Worm (Caenorhabditis elegans) whole organism, L4 larva: Measurements from ENCODE around the gene C52B9.10.

Source experiments
- D1046.2 ChIP-seq: fragments of 200-800 bp; sonication (Bioruptor generic); IDR thresholded peaks from 2 replicates; pipeline ENCODE4 v1.3.6; 2022; ENCODE audit warnings: missing genetic modification characterization, missing compliant biosample characterization
- F49E8.2 ChIP-seq: sonication (generic microtip); optimal IDR thresholded peaks from 2 replicates; lab custom pipeline; 2016; ENCODE audit warnings: missing compliant biosample characterization, mild to moderate bottlenecking, missing genetic modification characterization, borderline replicate concordance
- T20F7.1 ChIP-seq: fragments of 200-800 bp; sonication (Bioruptor generic); optimal IDR thresholded peaks from 2 replicates; lab custom pipeline; 2018; ENCODE audit warnings: mild to moderate bottlenecking, missing genetic modification characterization, missing compliant biosample characterization
- Y5F2A.4 ChIP-seq: fragments of 200-800 bp; sonication (Bioruptor generic); optimal IDR thresholded peaks from 2 replicates; lab custom pipeline; 2018; ENCODE audit warnings: mild to moderate bottlenecking, missing genetic modification characterization, missing compliant biosample characterization
- Y75B8A.6 ChIP-seq: fragments of 200-800 bp; sonication (Bioruptor generic); IDR thresholded peaks from 2 replicates; pipeline ENCODE4 v1.3.6; 2022; ENCODE audit warnings: missing genetic modification reagents, missing genetic modification characterization, missing compliant biosample characterization
- ZK546.5 ChIP-seq, 2 experiments: sonication (generic microtip); optimal IDR thresholded peaks; 2 replicates each; lab custom pipeline; 2017; ENCODE audit warnings: missing biosample characterization in 2 of 2, missing genetic modification characterization in 2 of 2
- aha-1 ChIP-seq: fragments of 150-350 bp; peaks from one replicate; lab custom pipeline; 2014; ENCODE audit warnings: missing biosample characterization, missing genetic modification characterization
- aly-2 ChIP-seq: sonication (generic microtip); optimal IDR thresholded peaks from 2 replicates; lab custom pipeline; 2018; ENCODE audit warnings: missing biosample characterization, missing genetic modification characterization
- arid-1 ChIP-seq: fragments of 200-800 bp; sonication (Bioruptor generic); conservative IDR thresholded peaks from 2 replicates; pipeline ENCODE4 v1.3.6; 2022; ENCODE audit warnings: missing genetic modification reagents, missing genetic modification characterization, missing compliant biosample characterization
- ceh-32 ChIP-seq: sonication (generic microtip); optimal IDR thresholded peaks from 2 replicates; lab custom pipeline; 2016; ENCODE audit warnings: mild to moderate bottlenecking, missing genetic modification characterization, missing compliant biosample characterization; ENCODE audit not compliant: poor library complexity
- ceh-62 ChIP-seq: sonication (generic microtip); optimal IDR thresholded peaks from 2 replicates; lab custom pipeline; 2017; ENCODE audit warnings: missing biosample characterization, missing genetic modification characterization
- ces-1 ChIP-seq: fragments of 150-350 bp; sonication (generic microtip); optimal IDR thresholded peaks from 4 replicates; lab custom pipeline; 2014; ENCODE audit warnings: missing biosample characterization, missing genetic modification reagents, missing genetic modification characterization
- cey-2 ChIP-seq: sonication (generic microtip); optimal IDR thresholded peaks from 3 replicates; lab custom pipeline; 2017; ENCODE audit warnings: missing genetic modification characterization, mild to moderate bottlenecking, missing compliant biosample characterization, antibody characterized with exemption, borderline replicate concordance; ENCODE audit not compliant: insufficient read depth
- daf-16 ChIP-seq, 3 experiments: sonication (generic microtip); optimal IDR thresholded peaks; 2 replicates each; lab custom pipeline; 2016 to 2017; ENCODE audit warnings: missing genetic modification characterization in 3 of 3, missing genetic modification reagents in 3 of 3, mild to moderate bottlenecking in 2 of 3, missing compliant biosample characterization in 2 of 3, missing biosample characterization in 1 of 3, moderate library complexity in 1 of 3
- daf-19 ChIP-seq: fragments of 200-800 bp; sonication (Bioruptor generic); conservative IDR thresholded peaks from 2 replicates; pipeline ENCODE4 v1.3.6; 2022; ENCODE audit warnings: missing genetic modification characterization, missing compliant biosample characterization
- dmd-6 ChIP-seq: fragments of 200-800 bp; sonication (Bioruptor generic); IDR thresholded peaks from 2 replicates; pipeline ENCODE4 v1.3.6; 2022; ENCODE audit warnings: missing genetic modification reagents, missing genetic modification characterization, missing compliant biosample characterization
- dmd-9 ChIP-seq: fragments of 200-800 bp; sonication (Bioruptor generic); IDR thresholded peaks from 2 replicates; pipeline ENCODE4 v1.3.6; 2022; ENCODE audit warnings: missing genetic modification reagents, missing genetic modification characterization, missing compliant biosample characterization
- dpl-1 ChIP-seq: fragments of 150-350 bp; optimal IDR thresholded peaks from 2 replicates; lab custom pipeline; 2014; ENCODE audit warnings: missing biosample characterization, missing genetic modification reagents, missing genetic modification characterization
- dve-1 ChIP-seq: sonication (generic microtip); optimal IDR thresholded peaks from 2 replicates; lab custom pipeline; 2017; ENCODE audit warnings: antibody characterized with exemption, mild to moderate bottlenecking, missing genetic modification characterization, missing compliant biosample characterization; ENCODE audit not compliant: insufficient read depth
- fkh-10 ChIP-seq: fragments of 150-350 bp; optimal IDR thresholded peaks from 2 replicates; lab custom pipeline; 2014; ENCODE audit warnings: missing biosample characterization, missing genetic modification reagents, missing genetic modification characterization
- hlh-11 ChIP-seq: fragments of 200-800 bp; sonication (Bioruptor generic); optimal IDR thresholded peaks from 2 replicates; lab custom pipeline; 2018; ENCODE audit warnings: mild to moderate bottlenecking, missing genetic modification characterization, missing compliant biosample characterization
- hlh-30 ChIP-seq: sonication (generic microtip); optimal IDR thresholded peaks from 2 replicates; lab custom pipeline; 2017; ENCODE audit warnings: antibody characterized with exemption, mild to moderate bottlenecking, missing genetic modification characterization, missing compliant biosample characterization; ENCODE audit not compliant: insufficient read depth
- hmg-1.1 ChIP-seq: fragments of 200-800 bp; sonication (Bioruptor generic); IDR thresholded peaks from 2 replicates; pipeline ENCODE4 v1.3.6; 2022; ENCODE audit warnings: missing genetic modification reagents, missing genetic modification characterization, missing compliant biosample characterization
- lin-39 ChIP-seq: fragments of 150-350 bp; optimal IDR thresholded peaks from 2 replicates; lab custom pipeline; 2014; ENCODE audit warnings: missing biosample characterization, missing genetic modification reagents, missing genetic modification characterization
- madf-9 ChIP-seq: fragments of 200-800 bp; sonication (Bioruptor generic); conservative IDR thresholded peaks from 2 replicates; pipeline ENCODE4 v1.3.6; 2022; ENCODE audit warnings: missing genetic modification reagents, missing genetic modification characterization, missing compliant biosample characterization
- mdl-1 ChIP-seq, 2 experiments: fragments of 150-350 bp in 1 of 2; sonication (generic microtip) in 1 of 2; optimal IDR thresholded peaks; 2 replicates each; lab custom pipeline; 2014 to 2017; ENCODE audit warnings: missing biosample characterization in 2 of 2, missing genetic modification characterization in 2 of 2
- mdt-29 ChIP-seq: fragments of 200-800 bp; sonication (Bioruptor generic); IDR thresholded peaks from 2 replicates; pipeline ENCODE4 v1.3.6; 2022; ENCODE audit warnings: missing genetic modification reagents, missing genetic modification characterization, missing compliant biosample characterization
- mep-1 ChIP-seq: fragments of 150-350 bp; sonication (generic microtip); optimal IDR thresholded peaks from 3 replicates; lab custom pipeline; 2014; ENCODE audit warnings: missing biosample characterization, missing genetic modification characterization
- mxl-3 ChIP-seq: fragments of 200-800 bp; sonication (Bioruptor generic); optimal IDR thresholded peaks from 2 replicates; lab custom pipeline; 2018; ENCODE audit warnings: mild to moderate bottlenecking, missing genetic modification characterization, missing compliant biosample characterization
- nhr-10 ChIP-seq: fragments of 150-350 bp; optimal IDR thresholded peaks from 2 replicates; lab custom pipeline; 2014; ENCODE audit warnings: missing biosample characterization, missing genetic modification characterization
- nhr-11 ChIP-seq: fragments of 150-350 bp; optimal IDR thresholded peaks from 2 replicates; lab custom pipeline; 2014; ENCODE audit warnings: missing biosample characterization, missing genetic modification characterization
- nhr-111 ChIP-seq: fragments of 200-800 bp; sonication (Bioruptor generic); optimal IDR thresholded peaks from 2 replicates; lab custom pipeline; 2018; ENCODE audit warnings: mild to moderate bottlenecking, missing genetic modification characterization, missing compliant biosample characterization
- nhr-25 ChIP-seq: sonication (generic microtip); optimal IDR thresholded peaks from 2 replicates; lab custom pipeline; 2017; ENCODE audit warnings: missing genetic modification characterization, mild to moderate bottlenecking, missing compliant biosample characterization, antibody characterized with exemption, moderate library complexity, borderline replicate concordance; ENCODE audit not compliant: insufficient read depth
- nhr-28 ChIP-seq: fragments of 150-350 bp; optimal IDR thresholded peaks from 2 replicates; lab custom pipeline; 2014; ENCODE audit warnings: missing biosample characterization, missing genetic modification characterization
- nhr-48 ChIP-seq: sonication (generic microtip); optimal IDR thresholded peaks from 2 replicates; lab custom pipeline; 2016; ENCODE audit warnings: mild to moderate bottlenecking, missing genetic modification characterization, missing compliant biosample characterization
- nhr-76 ChIP-seq: fragments of 150-350 bp; optimal IDR thresholded peaks from 2 replicates; lab custom pipeline; 2014; ENCODE audit warnings: missing biosample characterization, missing genetic modification characterization
- nhr-77 ChIP-seq: fragments of 150-350 bp; optimal IDR thresholded peaks from 2 replicates; lab custom pipeline; 2014; ENCODE audit warnings: missing biosample characterization, missing genetic modification characterization
- snpc-4 ChIP-seq: fragments of 150-350 bp; optimal IDR thresholded peaks from 2 replicates; lab custom pipeline; 2014; ENCODE audit warnings: missing biosample characterization, missing genetic modification characterization
- tag-97 ChIP-seq: fragments of 200-800 bp; sonication (Bioruptor generic); IDR thresholded peaks from 2 replicates; pipeline ENCODE4 v1.3.6; 2022; ENCODE audit warnings: missing genetic modification characterization, missing compliant biosample characterization
- tra-1 ChIP-seq: fragments of 200-800 bp; sonication (Bioruptor generic); IDR thresholded peaks from 2 replicates; pipeline ENCODE4 v1.3.6; 2022; ENCODE audit warnings: missing genetic modification reagents, missing genetic modification characterization, missing compliant biosample characterization
- unc-62 ChIP-seq, 3 experiments: fragments of 150-350 bp in 1 of 3; sonication (generic microtip); optimal IDR thresholded peaks in 2 of 3; peaks in 1 of 3; 1 replicate in 1 of 3; 2 replicates in 2 of 3; lab custom pipeline; 2014 to 2017; ENCODE audit warnings: missing biosample characterization in 3 of 3, missing genetic modification characterization in 3 of 3, missing genetic modification reagents in 3 of 3, missing genotype in 1 of 3
- zip-11 ChIP-seq: fragments of 200-800 bp; sonication (Bioruptor generic); IDR thresholded peaks from 2 replicates; pipeline ENCODE4 v1.3.6; 2022; ENCODE audit warnings: missing genetic modification characterization, missing compliant biosample characterization

Gene C52B9.10

ce11 chrX:4273614-4274013, at the start of gene C52B9.10:
TSS of gene C52B9.10 (plus strand) at chrX:4273914.
- no peak for TF ChIP-seq nhr-11 (tag; lab: Kevin White, UChicago)
- TF ChIP-seq nhr-10 = no peak
- no peak for TF ChIP-seq hmg-1.1 (GFP tag; lab: Robert Waterston, UW)
- no peak for TF ChIP-seq tra-1 (GFP tag; lab: Robert Waterston, UW)
- TF ChIP-seq snpc-4 (tag; lab: Kevin White, UChicago) = no peak
- no peak for TF ChIP-seq dve-1 (tag; lab: Kevin White, UChicago)
- TF ChIP-seq, all 104 proteins: peak for 0

DNA sequence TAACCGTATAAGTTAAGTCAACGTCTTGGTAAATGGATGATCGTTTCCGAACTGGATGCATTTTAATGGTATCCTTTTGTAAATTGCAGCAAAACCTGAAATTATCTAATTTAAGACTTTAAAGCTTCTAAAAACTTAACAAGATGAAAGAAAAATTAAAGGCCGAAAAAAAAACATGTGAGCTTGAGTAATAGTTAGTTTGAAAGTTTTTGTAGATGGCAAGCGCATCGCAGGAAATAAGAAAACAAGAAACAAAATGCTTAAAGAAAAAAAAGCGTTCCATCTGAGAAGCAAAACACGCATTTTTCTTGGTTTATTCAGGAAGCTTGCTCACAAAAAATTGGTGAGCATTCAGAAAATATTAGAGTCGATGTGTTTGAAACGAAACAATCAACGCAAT, 38.0 kb upstream of the C52B9.10 start, which contains the start of gene rab-37:
TSS of gene rab-37 (minus strand) at position 101 of the 400 bp plus-strand sequence.
- peak; percentile 39 for TF ChIP-seq aha-1
- TF ChIP-seq T20F7.1 = no peak

DNA sequence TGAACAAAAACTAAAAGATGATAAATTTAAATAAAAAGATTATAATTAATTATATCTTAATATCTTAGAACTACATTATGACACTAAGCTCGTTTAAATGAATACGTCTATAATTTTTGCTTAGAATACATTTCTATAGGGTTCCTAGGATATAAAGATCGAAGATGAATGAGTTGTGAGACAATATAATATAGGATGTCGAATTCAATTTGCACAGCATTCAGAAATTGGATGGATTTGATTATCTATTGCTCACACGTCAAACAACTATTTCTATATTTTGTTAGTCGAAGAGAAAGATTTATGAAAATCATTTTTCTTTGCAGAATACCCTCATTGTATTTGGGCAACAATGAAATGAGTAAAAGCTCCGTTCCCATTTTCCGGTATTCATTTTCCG, 34.7 kb upstream of the C52B9.10 start:
- no peak for TF ChIP-seq ceh-62
- TF ChIP-seq dpl-1 (GFP tag; lab: Kevin White, UChicago) = no peak
- TF ChIP-seq mep-1 (tag; lab: Kevin White, UChicago) = no peak
- TF ChIP-seq dmd-9 (GFP tag; lab: Robert Waterston, UW) = no peak
- peak; percentile 79 for TF ChIP-seq ces-1
- no peak for TF ChIP-seq F49E8.2 (tag; lab: Kevin White, UChicago)
- TF ChIP-seq lin-39 (tag; lab: Kevin White, UChicago) = no peak
- TF ChIP-seq fkh-10 (GFP tag; lab: Kevin White, UChicago) = peak; percentile 18

- TF ChIP-seq cey-2 (tag; lab: Kevin White, UChicago) (no peak), nhr-25 (tag; lab: Kevin White, UChicago) (no peak), aly-2 (tag; lab: Kevin White, UChicago) (no peak), nhr-48 (tag; lab: Kevin White, UChicago) (peak; percentile 43), daf-16 (GFP tag; optimal IDR thresholded peaks at IDR 0.05; lab: Kevin White, UChicago) (peak in 1 of 2 experiments; percentile 85), daf-16 (tag; optimal IDR thresholded peaks at IDR 0.05; lab: Kevin White, UChicago) (peak; percentile 71), daf-19 (GFP tag; lab: Robert Waterston, UW) (no peak), mdt-29 (GFP tag; lab: Robert Waterston, UW) (peak; percentile 50; the same call in 1 of the 2 replicates), Y75B8A.6 (GFP tag; lab: Robert Waterston, UW) (no peak), nhr-111 (no peak), zip-11 (no peak), hlh-11 (peak; percentile 25), mxl-3 (no peak), dve-1 (tag; lab: Kevin White, UChicago) (peak; percentile 77), unc-62 (GFP tag; optimal IDR thresholded peaks at IDR 0.05 in 1 of 2; lab: Kevin White, UChicago) (peak in 1 of 2 experiments; percentile 78), unc-62 (tag; optimal IDR thresholded peaks at IDR 0.05; lab: Kevin White, UChicago) (no peak), arid-1 (GFP tag; lab: Robert Waterston, UW) (no peak), mep-1 (tag; lab: Kevin White, UChicago) (peak; percentile 13), nhr-11 (tag; lab: Kevin White, UChicago) (peak; percentile 2), dmd-6 (GFP tag; lab: Robert Waterston, UW) (peak; percentile 15; the same call in 1 of the 2 replicates), D1046.2 (GFP tag; lab: Robert Waterston, UW) (no peak), nhr-76 (no peak), hlh-30 (peak; percentile 68), ZK546.5 (tag; optimal IDR thresholded peaks at IDR 0.05; lab: Kevin White, UChicago) (no peak), tag-97 (no peak), madf-9 (no peak), nhr-28 (tag; lab: Kevin White, UChicago) (peak; percentile 71), hmg-1.1 (GFP tag; lab: Robert Waterston, UW) (no peak), ceh-32 (tag; lab: Kevin White, UChicago) (no peak), mdl-1 (tag; optimal IDR thresholded peaks at IDR 0.05; lab: Kevin White, UChicago) (peak in 1 of 2 experiments; percentile 64), nhr-77 (tag; lab: Kevin White, UChicago) (peak; percentile 48), Y5F2A.4 (GFP tag; lab: Kevin White, UChicago) (no peak)
These were observed 29.1 kb upstream of the C52B9.10 start for ce11 chrX:4244489-4245123.
